Worm (Caenorhabditis elegans) whole organism, L1 larva: ENCODE measurements around the gene K07F5.8.

Experiments used
- C34B4.2 ChIP-seq: sonication (generic microtip); optimal IDR thresholded peaks from 2 replicates; lab custom pipeline; 2017; ENCODE audit warnings: mild to moderate bottlenecking, missing genetic modification characterization, missing compliant biosample characterization
- F16B12.6 ChIP-seq: fragments of 150-350 bp; optimal IDR thresholded peaks from 2 replicates; lab custom pipeline; 2014; ENCODE audit warnings: missing biosample characterization, missing genetic modification characterization
- Y116A8C.19 ChIP-seq: sonication (generic microtip); optimal IDR thresholded peaks from 2 replicates; lab custom pipeline; 2016; ENCODE audit warnings: missing compliant biosample characterization, missing genetic modification characterization, borderline replicate concordance
- alr-1 ChIP-seq: fragments of 200-800 bp; sonication (Bioruptor generic); optimal IDR thresholded peaks from 2 replicates; lab custom pipeline; 2018; ENCODE audit warnings: borderline replicate concordance, mild to moderate bottlenecking, missing genetic modification characterization, missing compliant biosample characterization
- blmp-1 ChIP-seq: fragments of 150-350 bp; optimal IDR thresholded peaks from 2 replicates; lab custom pipeline; 2014; ENCODE audit warnings: missing biosample characterization, missing genetic modification characterization
- ceh-63 ChIP-seq: fragments of 200-800 bp; sonication (Bioruptor generic); optimal IDR thresholded peaks from 2 replicates; lab custom pipeline; 2018; ENCODE audit warnings: mild to moderate bottlenecking, missing genetic modification characterization, missing compliant biosample characterization
- ceh-88 ChIP-seq: fragments of 200-800 bp; sonication (Bioruptor generic); IDR thresholded peaks from 2 replicates; pipeline ENCODE4 v1.3.6; 2022; ENCODE audit warnings: missing genetic modification characterization, missing compliant biosample characterization
- ces-1 ChIP-seq: fragments of 150-350 bp; optimal IDR thresholded peaks from 2 replicates; lab custom pipeline; 2014; ENCODE audit warnings: missing biosample characterization, missing genetic modification reagents, missing genetic modification characterization
- dsc-1 ChIP-seq: sonication (generic microtip); optimal IDR thresholded peaks from 2 replicates; lab custom pipeline; 2016; ENCODE audit warnings: mild to moderate bottlenecking, missing genetic modification characterization, missing compliant biosample characterization
- efl-3 ChIP-seq: fragments of 200-800 bp; sonication (Bioruptor generic); optimal IDR thresholded peaks from 2 replicates; lab custom pipeline; 2018; ENCODE audit warnings: mild to moderate bottlenecking, missing genetic modification characterization, missing compliant biosample characterization
- egl-13 ChIP-seq: sonication (generic microtip); optimal IDR thresholded peaks from 2 replicates; lab custom pipeline; 2016; ENCODE audit warnings: missing genotype, missing genetic modification reagents, missing genetic modification characterization, missing compliant biosample characterization
- ets-5 ChIP-seq: fragments of 200-800 bp; sonication (Bioruptor generic); IDR thresholded peaks from 2 replicates; pipeline ENCODE4 v1.3.6; 2022; ENCODE audit warnings: missing genetic modification characterization, missing compliant biosample characterization
- fkh-10 ChIP-seq: sonication (generic microtip); optimal IDR thresholded peaks from 2 replicates; lab custom pipeline; 2017; ENCODE audit warnings: missing biosample characterization, missing genetic modification reagents, missing genetic modification characterization
- fkh-4 ChIP-seq: sonication (generic microtip); optimal IDR thresholded peaks from 2 replicates; lab custom pipeline; 2016; ENCODE audit warnings: missing compliant biosample characterization, missing genetic modification characterization, borderline replicate concordance
- fkh-8 ChIP-seq: sonication (generic microtip); optimal IDR thresholded peaks from 2 replicates; lab custom pipeline; 2016; ENCODE audit warnings: mild to moderate bottlenecking, missing genetic modification characterization, missing compliant biosample characterization
- fos-1 ChIP-seq: fragments of 150-350 bp; optimal IDR thresholded peaks from 2 replicates; lab custom pipeline; 2014; ENCODE audit warnings: missing biosample characterization, missing genetic modification characterization
- hlh-4 ChIP-seq: sonication (generic microtip); optimal IDR thresholded peaks from 2 replicates; lab custom pipeline; 2016; ENCODE audit warnings: mild to moderate bottlenecking, missing genetic modification characterization, missing compliant biosample characterization
- hpl-2 ChIP-seq: fragments of 150-350 bp; optimal IDR thresholded peaks from 2 replicates; lab custom pipeline; 2014; ENCODE audit warnings: missing biosample characterization, missing genetic modification reagents, missing genetic modification characterization
- lin-14 ChIP-seq: fragments of 200-800 bp; sonication (Bioruptor generic); optimal IDR thresholded peaks from 2 replicates; lab custom pipeline; 2018; ENCODE audit warnings: mild to moderate bottlenecking, missing genetic modification characterization, moderate library complexity, missing compliant biosample characterization
- lin-35 ChIP-seq, 2 experiments: fragments of 150-350 bp; optimal IDR thresholded peaks; 2 replicates each; lab custom pipeline; 2014; ENCODE audit warnings: missing biosample characterization in 2 of 2, missing genetic modification characterization in 2 of 2, missing genetic modification reagents in 2 of 2
- lir-3 ChIP-seq: sonication (generic microtip); optimal IDR thresholded peaks from 2 replicates; lab custom pipeline; 2016; ENCODE audit warnings: mild to moderate bottlenecking, missing genetic modification characterization, moderate library complexity, missing compliant biosample characterization; ENCODE audit not compliant: poor library complexity
- lsy-2 ChIP-seq, 2 experiments: fragments of 150-350 bp; optimal IDR thresholded peaks; 2 replicates each; lab custom pipeline; 2014; ENCODE audit warnings: missing biosample characterization in 2 of 2, missing genetic modification characterization in 2 of 2
- mab-9 ChIP-seq: fragments of 200-800 bp; sonication (Bioruptor generic); IDR thresholded peaks from 2 replicates; pipeline ENCODE4 v1.3.6; 2022; ENCODE audit warnings: missing genetic modification reagents, missing genetic modification characterization, missing compliant biosample characterization
- mdl-1 ChIP-seq, 2 experiments: fragments of 150-350 bp; optimal IDR thresholded peaks; 2 replicates each; lab custom pipeline; 2014 to 2017; ENCODE audit warnings: missing biosample characterization in 2 of 2, missing genetic modification characterization in 2 of 2, inconsistent platforms in 1 of 2
- mep-1 ChIP-seq: fragments of 150-350 bp; optimal IDR thresholded peaks from 2 replicates; lab custom pipeline; 2014; ENCODE audit warnings: missing biosample characterization, missing genetic modification characterization
- nhr-11 ChIP-seq: fragments of 150-350 bp; optimal IDR thresholded peaks from 2 replicates; lab custom pipeline; 2014; ENCODE audit warnings: missing biosample characterization, missing genetic modification characterization
- nhr-20 ChIP-seq: sonication (generic microtip); optimal IDR thresholded peaks from 2 replicates; lab custom pipeline; 2016; ENCODE audit warnings: mild to moderate bottlenecking, missing genetic modification characterization, missing compliant biosample characterization
- nhr-71 ChIP-seq: sonication (generic microtip); optimal IDR thresholded peaks from 2 replicates; lab custom pipeline; 2016; ENCODE audit warnings: mild to moderate bottlenecking, missing genetic modification characterization, moderate library complexity, missing compliant biosample characterization
- nhr-85 ChIP-seq: sonication (generic microtip); peaks from one replicate; lab custom pipeline; 2016; ENCODE audit warnings: missing genetic modification characterization, inconsistent platforms, missing compliant biosample characterization
- nhr-90 ChIP-seq: sonication (generic microtip); optimal IDR thresholded peaks from 2 replicates; lab custom pipeline; 2016; ENCODE audit warnings: mild to moderate bottlenecking, missing genetic modification characterization, missing compliant biosample characterization; ENCODE audit not compliant: poor library complexity
- pag-3 ChIP-seq: sonication (generic microtip); optimal IDR thresholded peaks from 2 replicates; lab custom pipeline; 2017; ENCODE audit warnings: missing genetic modification characterization, mild to moderate bottlenecking, missing compliant biosample characterization, antibody characterized with exemption, borderline replicate concordance; ENCODE audit not compliant: insufficient read depth
- pqm-1 ChIP-seq: sonication (generic microtip); optimal IDR thresholded peaks from 3 replicates; lab custom pipeline; 2017; ENCODE audit warnings: missing biosample characterization, missing genetic modification characterization
- rnt-1 ChIP-seq: sonication (generic microtip); optimal IDR thresholded peaks from 2 replicates; lab custom pipeline; 2016; ENCODE audit warnings: mild to moderate bottlenecking, missing genetic modification characterization, moderate library complexity, missing compliant biosample characterization
- skn-1 ChIP-seq: fragments of 150-350 bp; optimal IDR thresholded peaks from 2 replicates; lab custom pipeline; 2014; ENCODE audit warnings: missing biosample characterization, missing genetic modification characterization
- snu-23 ChIP-seq: sonication (generic microtip); optimal IDR thresholded peaks from 2 replicates; lab custom pipeline; 2016; ENCODE audit warnings: missing genetic modification characterization, missing compliant biosample characterization
- sox-4 ChIP-seq: sonication (generic microtip); optimal IDR thresholded peaks from 2 replicates; lab custom pipeline; 2016; ENCODE audit warnings: missing genetic modification characterization, missing compliant biosample characterization
- sptf-1 ChIP-seq: fragments of 150-350 bp; optimal IDR thresholded peaks from 2 replicates; lab custom pipeline; 2014; ENCODE audit warnings: missing biosample characterization, missing genetic modification characterization
- swsn-7 ChIP-seq: sonication (generic microtip); optimal IDR thresholded peaks from 2 replicates; lab custom pipeline; 2016; ENCODE audit warnings: missing genetic modification characterization, missing compliant biosample characterization
- tlp-1 ChIP-seq: fragments of 150-350 bp; optimal IDR thresholded peaks from 2 replicates; lab custom pipeline; 2014; ENCODE audit warnings: missing biosample characterization, missing genetic modification characterization
- unc-130 ChIP-seq: fragments of 150-350 bp; optimal IDR thresholded peaks from 2 replicates; lab custom pipeline; 2017; ENCODE audit warnings: missing biosample characterization, missing genetic modification characterization, inconsistent platforms
- unc-62 ChIP-seq: fragments of 150-350 bp; optimal IDR thresholded peaks from 2 replicates; lab custom pipeline; 2014; ENCODE audit warnings: missing biosample characterization, missing genetic modification reagents, missing genetic modification characterization
- unc-86 ChIP-seq: sonication (generic microtip); optimal IDR thresholded peaks from 2 replicates; lab custom pipeline; 2016; ENCODE audit warnings: missing genetic modification characterization, missing compliant biosample characterization
- vab-15 ChIP-seq: sonication (generic microtip); optimal IDR thresholded peaks from 2 replicates; lab custom pipeline; 2017; ENCODE audit warnings: missing genotype, mild to moderate bottlenecking, missing genetic modification characterization, missing compliant biosample characterization
- zag-1 ChIP-seq: fragments of 150-350 bp; optimal IDR thresholded peaks from 2 replicates; lab custom pipeline; 2014; ENCODE audit warnings: missing biosample characterization, missing genetic modification characterization
- zip-4 ChIP-seq: fragments of 200-800 bp; sonication (Bioruptor generic); optimal IDR thresholded peaks from 2 replicates; lab custom pipeline; 2018; ENCODE audit warnings: mild to moderate bottlenecking, missing genetic modification characterization, moderate library complexity, missing compliant biosample characterization
- ztf-4 ChIP-seq: fragments of 150-350 bp; optimal IDR thresholded peaks from 2 replicates; lab custom pipeline; 2014; ENCODE audit warnings: missing biosample characterization, missing genetic modification characterization

The K07F5.8 gene

ce11 chrIV:9884257-9884656, 34.7 kb upstream of the K07F5.8 start, which contains the start of the genes prp-18 and mccc-1 (continued):
- TF ChIP-seq zip-4 (GFP tag; lab: Kevin White, UChicago) = no peak
- no peak for TF ChIP-seq Y116A8C.19 (tag; lab: Kevin White, UChicago)
- peak; percentile 9 for TF ChIP-seq unc-130 (tag; lab: Kevin White, UChicago)
- peak; percentile 74 for TF ChIP-seq mep-1
- no peak for TF ChIP-seq fkh-4
- no peak for TF ChIP-seq alr-1 (tag; lab: Kevin White, UChicago)
- TF ChIP-seq mab-9 (GFP tag; lab: Robert Waterston, UW) = no peak
- peak; percentile 30 for TF ChIP-seq blmp-1 (tag; lab: Kevin White, UChicago)
- TF ChIP-seq tlp-1 (tag; lab: Kevin White, UChicago) = no peak
- peak in 1 of 2 experiments; percentile 16 for TF ChIP-seq mdl-1 (tag; optimal IDR thresholded peaks at IDR 0.05; lab: Kevin White, UChicago)
- peak; percentile 74 for TF ChIP-seq lin-14
- no peak for TF ChIP-seq ceh-63 (GFP tag; lab: Kevin White, UChicago)
- TF ChIP-seq ces-1 (GFP tag; lab: Kevin White, UChicago) = no peak
- no peak for TF ChIP-seq hlh-4
- TF ChIP-seq F16B12.6 = no peak
- no peak for TF ChIP-seq pqm-1 (tag; lab: Kevin White, UChicago)
- TF ChIP-seq ets-5 = no peak
- TF ChIP-seq rnt-1 (tag; lab: Kevin White, UChicago) = peak; percentile 64
- TF ChIP-seq hpl-2 (GFP tag; lab: Kevin White, UChicago) = no peak
- no peak for TF ChIP-seq egl-13 (tag; lab: Kevin White, UChicago)
- no peak for TF ChIP-seq sptf-1 (tag; lab: Kevin White, UChicago)
- no peak for TF ChIP-seq efl-3 (GFP tag; lab: Kevin White, UChicago)
- no peak for TF ChIP-seq ceh-88 (GFP tag; lab: Robert Waterston, UW)
- TF ChIP-seq lin-35 (GFP tag; optimal IDR thresholded peaks at IDR 0.05; lab: Kevin White, UChicago) = peak; percentile 72 to 76
- TF ChIP-seq nhr-11 (tag; lab: Kevin White, UChicago) = no peak
- TF ChIP-seq nhr-90 = no peak
- no peak for TF ChIP-seq C34B4.2 (tag; lab: Kevin White, UChicago)
- TF ChIP-seq pag-3 (tag; lab: Kevin White, UChicago) = no peak
- peak; percentile 33 for TF ChIP-seq swsn-7 (tag; lab: Kevin White, UChicago)
- TF ChIP-seq ztf-4 (tag; lab: Kevin White, UChicago) = no peak
- TF ChIP-seq lsy-2 (tag; optimal IDR thresholded peaks at IDR 0.05; lab: Kevin White, UChicago) = peak in 1 of 2 experiments; percentile 57
- TF ChIP-seq vab-15 (tag; lab: Kevin White, UChicago) = no peak
- TF ChIP-seq zag-1 = no peak
- no peak for TF ChIP-seq lir-3
- TF ChIP-seq dsc-1 (tag; lab: Kevin White, UChicago) = peak; percentile 48
- peak; percentile 4 for TF ChIP-seq unc-86 (tag; lab: Kevin White, UChicago)
- TF ChIP-seq nhr-20 (tag; lab: Kevin White, UChicago) = no peak
- no peak for TF ChIP-seq sox-4
- TF ChIP-seq fkh-8 (tag; lab: Kevin White, UChicago) = no peak
- TF ChIP-seq fkh-10 (GFP tag; lab: Kevin White, UChicago) = peak; percentile 8
- TF ChIP-seq nhr-85 = peak; percentile 33
- peak; percentile 61 for TF ChIP-seq snu-23 (GFP tag; lab: Kevin White, UChicago)
- TF ChIP-seq nhr-71 (tag; lab: Kevin White, UChicago) = no peak
- TF ChIP-seq skn-1 = peak; percentile 28
- TF ChIP-seq fos-1 (tag; lab: Kevin White, UChicago) = no peak
- TF ChIP-seq unc-62 = no peak
